Worm (Caenorhabditis elegans) whole organism, L4/young adult: ENCODE data around the gene F48D6.4.

Experiments
- W03F9.2 ChIP-seq: fragments of 150-350 bp; optimal IDR thresholded peaks from 2 replicates; lab custom pipeline; 2014; ENCODE audit warnings: missing biosample characterization, missing genetic modification characterization
- dao-5 ChIP-seq: sonication (generic microtip); optimal IDR thresholded peaks from 2 replicates; lab custom pipeline; 2016; ENCODE audit warnings: missing genotype, missing genetic modification characterization, moderate library complexity, missing compliant biosample characterization
- him-1 ChIP-seq: sonication (generic microtip); optimal IDR thresholded peaks from 2 replicates; lab custom pipeline; 2016; ENCODE audit warnings: missing genotype, missing genetic modification reagents, missing genetic modification characterization, missing compliant biosample characterization

DNA sequence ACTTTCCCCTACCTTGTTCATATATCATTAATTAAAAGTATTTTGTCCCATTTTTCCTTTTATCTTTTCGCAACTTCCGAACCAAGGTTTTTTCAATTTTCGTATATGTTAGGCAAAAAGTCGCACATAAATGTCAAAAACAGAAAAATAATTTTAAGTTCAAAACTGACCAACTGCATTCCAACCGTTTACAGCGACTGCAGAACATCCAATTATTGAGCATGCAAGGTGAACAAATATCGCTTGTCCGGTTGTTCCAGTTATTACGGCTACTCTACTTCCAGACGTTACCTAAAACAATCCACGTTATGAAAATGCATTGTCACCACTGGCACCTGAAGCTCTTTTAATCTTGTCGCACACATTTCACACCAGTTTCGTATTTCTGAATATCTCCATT, 26.6 kb upstream of the F48D6.4 start, which contains the start of gene C52B9.10:
- TF ChIP-seq him-1 (no peak), dao-5 (tag; lab: Kevin White, UChicago) (no peak), W03F9.2 (tag; lab: Kevin White, UChicago) (no peak)
